Worm (Caenorhabditis elegans): ENCODE results near the gene C55B6.1.

The C55B6.1 gene

DNA sequence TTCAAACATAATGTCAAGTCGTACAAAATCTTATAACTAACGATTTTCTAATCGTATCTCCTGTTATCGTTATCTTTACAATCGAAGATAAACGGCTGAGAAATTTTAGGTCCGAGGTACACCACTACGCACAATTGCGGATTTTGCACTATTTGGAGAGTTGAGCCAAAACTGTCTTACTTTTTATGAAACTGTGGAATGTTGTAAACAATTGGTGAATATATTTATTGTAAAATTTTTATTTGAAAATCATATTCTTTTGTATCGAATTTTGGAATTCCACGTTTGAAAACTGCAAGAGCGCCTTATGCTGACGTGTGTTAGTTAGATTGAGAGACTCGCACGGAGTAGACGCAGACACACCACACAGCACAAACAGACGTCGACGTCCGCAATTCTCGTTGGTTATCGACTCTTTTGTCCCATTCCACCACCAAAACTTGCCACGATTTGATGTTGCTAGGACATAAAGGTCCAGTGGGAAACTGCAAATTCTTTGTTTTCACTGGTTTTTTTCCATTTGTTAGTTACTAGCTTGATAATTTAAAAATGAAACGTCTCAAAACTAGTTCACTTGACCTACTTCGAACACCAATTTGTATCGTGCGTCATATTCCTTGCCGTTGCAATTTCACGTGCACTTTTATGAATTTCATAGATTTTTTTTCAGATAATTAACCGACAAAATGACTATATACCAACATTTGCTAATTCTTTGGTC, 6.1 kb upstream of the C55B6.1 start, which contains the start of gene dnj-7:
TSS of gene dnj-7 (plus strand) at position 671 of the 721 bp plus-strand sequence.
- TF ChIP-seq lin-15B (tag; optimal IDR thresholded peaks at IDR 0.05), result no peak
- TF ChIP-seq daf-16 (GFP tag; optimal IDR thresholded peaks at IDR 0.05), result no peak
- TF ChIP-seq daf-16 (tag; optimal IDR thresholded peaks at IDR 0.05), result peak; percentile 0
- no peak for TF ChIP-seq Y48G9A.11 (GFP tag; IDR thresholded peaks at IDR 0.05)
- TF ChIP-seq hlh-30 (tag; optimal IDR thresholded peaks at IDR 0.05; ENCODE audit: insufficient read depth), result peak; percentile 3
- TF ChIP-seq hmg-1.1 (GFP tag; IDR thresholded peaks at IDR 0.05), result no peak
- TF ChIP-seq nhr-102 (tag; optimal IDR thresholded peaks at IDR 0.05), result no peak
- TF ChIP-seq ceh-62 (tag; optimal IDR thresholded peaks at IDR 0.05), result no peak
- no peak for TF ChIP-seq aha-1 (tag)
- TF ChIP-seq duxl-1 (tag; optimal IDR thresholded peaks at IDR 0.05; ENCODE audit: poor library complexity), result no peak
- no peak for TF ChIP-seq daf-19 (GFP tag; conservative IDR thresholded peaks at IDR 0.05)
- peak; percentile 44 for TF ChIP-seq T20F7.1 (GFP tag; optimal IDR thresholded peaks at IDR 0.05)
- TF ChIP-seq Y75B8A.6 (GFP tag; IDR thresholded peaks at IDR 0.05), result no peak
- TF ChIP-seq ceh-44 (GFP tag; IDR thresholded peaks at IDR 0.05), result no peak
- no peak for TF ChIP-seq ZK546.5 (tag; optimal IDR thresholded peaks at IDR 0.05)
- TF ChIP-seq tag-97 (GFP tag; IDR thresholded peaks at IDR 0.05), result no peak
- TF ChIP-seq F44E2.7 (GFP tag; IDR thresholded peaks at IDR 0.05), result no peak
- TF ChIP-seq zip-2 (tag; optimal IDR thresholded peaks at IDR 0.05), result no peak
- no peak for TF ChIP-seq fos-1 (tag; optimal IDR thresholded peaks at IDR 0.05)
- peak; percentile 25 for TF ChIP-seq nhr-28 (tag; optimal IDR thresholded peaks at IDR 0.05)
- no peak for TF ChIP-seq zfp-2 (tag; optimal IDR thresholded peaks at IDR 0.05)
- TF ChIP-seq ctbp-1 (GFP tag; IDR thresholded peaks at IDR 0.05), result no peak
- TF ChIP-seq jun-1 (tag; optimal IDR thresholded peaks at IDR 0.05), result no peak
- TF ChIP-seq nhr-41 (GFP tag; IDR thresholded peaks at IDR 0.05), result no peak
- TF ChIP-seq unc-62 (GFP tag; optimal IDR thresholded peaks at IDR 0.05 in 1 of 2), result peak in 1 of 2 experiments; percentile 85
- TF ChIP-seq unc-62 (tag; optimal IDR thresholded peaks at IDR 0.05), result no peak
- no peak for TF ChIP-seq F37D6.2 (tag; optimal IDR thresholded peaks at IDR 0.05)
- peak; percentile 27 for TF ChIP-seq nhr-11 (tag; optimal IDR thresholded peaks at IDR 0.05)
- no peak for TF ChIP-seq ztf-7 (tag; optimal IDR thresholded peaks at IDR 0.05)
- TF ChIP-seq rbr-2 (tag; optimal IDR thresholded peaks at IDR 0.05), result no peak
- no peak for TF ChIP-seq unc-130 (GFP tag; optimal IDR thresholded peaks at IDR 0.05)
- TF ChIP-seq ceh-28 (tag; optimal IDR thresholded peaks at IDR 0.05), result no peak
- no peak for TF ChIP-seq snpc-4 (tag; optimal IDR thresholded peaks at IDR 0.05)
- no peak for TF ChIP-seq pqm-1 (tag; optimal IDR thresholded peaks at IDR 0.05)
- no peak for TF ChIP-seq nhr-111 (GFP tag; optimal IDR thresholded peaks at IDR 0.05)
- no peak for TF ChIP-seq snpc-1.2 (GFP tag; IDR thresholded peaks at IDR 0.05)

DNA sequence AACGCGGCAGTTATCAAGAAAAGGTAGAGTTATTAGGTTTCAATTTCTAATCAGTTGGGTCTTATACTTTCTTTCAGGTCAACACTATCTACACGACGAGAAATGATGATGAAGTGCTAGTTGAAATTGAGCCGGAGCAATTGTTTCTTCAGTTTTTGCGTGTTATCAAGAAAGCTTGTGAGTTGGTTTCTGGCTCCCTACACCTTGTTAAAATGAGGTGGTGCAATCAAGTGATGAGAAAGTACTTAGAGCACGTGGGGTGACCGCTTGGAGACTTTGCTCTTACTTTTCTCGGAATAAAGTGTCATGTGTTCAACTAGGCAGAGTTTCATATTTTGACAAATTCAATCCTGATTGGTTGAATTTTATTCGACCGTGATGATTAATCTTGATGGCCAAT, 311 bp downstream of the C55B6.1 start:
- TF ChIP-seq fkh-10 (GFP tag; optimal IDR thresholded peaks at IDR 0.05), result no peak
- TF ChIP-seq sdz-12 (GFP tag; optimal IDR thresholded peaks at IDR 0.05), result no peak
- peak; percentile 29 for TF ChIP-seq nhr-102 (tag; optimal IDR thresholded peaks at IDR 0.05)
- peak; percentile 29 for TF ChIP-seq aha-1 (tag)
- no peak for TF ChIP-seq mdt-29 (GFP tag; IDR thresholded peaks at IDR 0.05)
- TF ChIP-seq ceh-28 (tag; optimal IDR thresholded peaks at IDR 0.05), result no peak
- TF ChIP-seq nhr-48 (tag; optimal IDR thresholded peaks at IDR 0.05), result peak; percentile 58
- TF ChIP-seq hlh-11 (tag; optimal IDR thresholded peaks at IDR 0.05), result peak; percentile 71
- TF ChIP-seq unc-39 (tag; optimal IDR thresholded peaks at IDR 0.05), result no peak
- no peak for TF ChIP-seq mdl-1 (tag; optimal IDR thresholded peaks at IDR 0.05)
- no peak for TF ChIP-seq jun-1 (tag; optimal IDR thresholded peaks at IDR 0.05)
- TF ChIP-seq aly-2 (tag; optimal IDR thresholded peaks at IDR 0.05), result no peak
- no peak for TF ChIP-seq hmg-1.1 (GFP tag; IDR thresholded peaks at IDR 0.05)
- no peak for TF ChIP-seq dmd-8 (GFP tag; IDR thresholded peaks at IDR 0.05)
- TF ChIP-seq vab-7 (GFP tag; IDR thresholded peaks at IDR 0.05), result no peak
- TF ChIP-seq hlh-30 (tag; optimal IDR thresholded peaks at IDR 0.05; ENCODE audit: insufficient read depth), result peak; percentile 49
- no peak for TF ChIP-seq ZK337.2 (GFP tag; IDR thresholded peaks at IDR 0.05)
- no peak for TF ChIP-seq daf-12 (tag; optimal IDR thresholded peaks at IDR 0.05)
- TF ChIP-seq T26A8.4 (GFP tag; IDR thresholded peaks at IDR 0.05), result no peak
- TF ChIP-seq ceh-32 (tag; optimal IDR thresholded peaks at IDR 0.05; ENCODE audit: poor library complexity), result no peak
- TF ChIP-seq nhr-28 (tag; optimal IDR thresholded peaks at IDR 0.05), result peak; percentile 9
- no peak for TF ChIP-seq daf-8 (GFP tag; IDR thresholded peaks at IDR 0.05)
- no peak for TF ChIP-seq Y105C5A.15 (GFP tag; IDR thresholded peaks at IDR 0.05)
- TF ChIP-seq pqm-1 (tag; optimal IDR thresholded peaks at IDR 0.05), result peak; percentile 89

All from whole organism, L4 larva.